Worm (Caenorhabditis elegans) whole organism, L2 larva: Measurements from ENCODE around the gene H19J13.2.

Experiments used
- alr-1 ChIP-seq: fragments of 150-350 bp; optimal IDR thresholded peaks from 2 replicates; lab custom pipeline; 2014; ENCODE audit warnings: missing biosample characterization, missing genetic modification characterization
- crh-2 ChIP-seq: sonication (generic microtip); optimal IDR thresholded peaks from 2 replicates; lab custom pipeline; 2017; ENCODE audit warnings: missing biosample characterization, missing genetic modification characterization
- lsy-2 ChIP-seq, 2 experiments: fragments of 150-350 bp in 1 of 2; sonication (generic microtip) in 1 of 2; optimal IDR thresholded peaks; 2 replicates each; lab custom pipeline; 2014 to 2017; ENCODE audit warnings: missing biosample characterization in 2 of 2, missing genetic modification characterization in 2 of 2
- sem-4 ChIP-seq: fragments of 150-350 bp; optimal IDR thresholded peaks from 2 replicates; lab custom pipeline; 2014; ENCODE audit warnings: missing biosample characterization, missing genetic modification reagents, missing genetic modification characterization
- sma-9 ChIP-seq, 2 experiments: fragments of 150-350 bp in 1 of 2; sonication (generic microtip) in 1 of 2; optimal IDR thresholded peaks; 2 replicates each; lab custom pipeline; 2014 to 2016; ENCODE audit warnings: missing genetic modification characterization in 2 of 2, mild to moderate bottlenecking in 1 of 2, missing biosample characterization in 1 of 2, missing compliant biosample characterization in 1 of 2, missing genetic modification reagents in 1 of 2, moderate library complexity in 1 of 2
- unc-62 ChIP-seq: fragments of 150-350 bp; optimal IDR thresholded peaks from 2 replicates; lab custom pipeline; 2014; ENCODE audit warnings: missing biosample characterization, missing genetic modification reagents, missing genetic modification characterization
- ztf-11 ChIP-seq: sonication (generic microtip); optimal IDR thresholded peaks from 2 replicates; lab custom pipeline; 2017; ENCODE audit warnings: missing biosample characterization, missing genetic modification characterization

- TF ChIP-seq sma-9 (GFP tag; optimal IDR thresholded peaks at IDR 0.05; lab: Kevin White, UChicago) (no peak), sma-9 (tag; optimal IDR thresholded peaks at IDR 0.05; lab: Kevin White, UChicago) (no peak), lsy-2 (tag; optimal IDR thresholded peaks at IDR 0.05; lab: Kevin White, UChicago) (no peak), alr-1 (tag; lab: Kevin White, UChicago) (no peak), unc-62 (no peak), crh-2 (no peak), sem-4 (tag; lab: Kevin White, UChicago) (no peak), ztf-11 (tag; lab: Kevin White, UChicago) (no peak)
Measured at ce11 chrX:12290539-12290938, 16.8 kb upstream of the H19J13.2 start, which contains the start of gene C04B4.4.
